Worm (Caenorhabditis elegans): ENCODE data around the gene ani-2.

- TF ChIP-seq pha-4 (tag; optimal IDR thresholded peaks at IDR 0.05) (no peak), ttx-3 (tag; optimal IDR thresholded peaks at IDR 0.05) (no peak), ceh-22 (tag; optimal IDR thresholded peaks at IDR 0.05) (no peak), nfya-1 (tag; optimal IDR thresholded peaks at IDR 0.05) (no peak), pqm-1 (tag; optimal IDR thresholded peaks at IDR 0.05) (no peak), fkh-10 (GFP tag; optimal IDR thresholded peaks at IDR 0.05) (no peak), madf-2 (tag; optimal IDR thresholded peaks at IDR 0.05) (no peak), rnt-1 (tag; optimal IDR thresholded peaks at IDR 0.05) (no peak), zip-5 (tag; optimal IDR thresholded peaks at IDR 0.05) (no peak), ceh-2 (tag; optimal IDR thresholded peaks at IDR 0.05) (no peak), sox-4 (tag; optimal IDR thresholded peaks at IDR 0.05) (no peak), ama-1 (optimal IDR thresholded peaks at IDR 0.05) (no peak), npax-4 (tag; optimal IDR thresholded peaks at IDR 0.05) (no peak), unc-3 (GFP tag; conservative IDR thresholded peaks at IDR 0.05) (no peak), unc-3 (tag; optimal IDR thresholded peaks at IDR 0.05) (no peak)
These were observed 25.2 kb downstream of the ani-2 start, which contains the start of gene C32D5.7 for ce11 chrII:6339948-6340347.

Data from whole organism, late embryonic.